Worm (Caenorhabditis elegans) whole organism, L1 larva: Measurements from ENCODE around the gene daf-12.
A peak's percentile ranks its signal among the peaks of the same experiment; 100 is the strongest.

Source experiments
- C16A3.4 ChIP-seq: fragments of 150-350 bp; optimal IDR thresholded peaks from 2 replicates; lab custom pipeline; 2014; ENCODE audit warnings: missing biosample characterization, missing genetic modification characterization
- C34B4.2 ChIP-seq: sonication (generic microtip); optimal IDR thresholded peaks from 2 replicates; lab custom pipeline; 2017; ENCODE audit warnings: mild to moderate bottlenecking, missing genetic modification characterization, missing compliant biosample characterization
- F16B12.6 ChIP-seq: fragments of 150-350 bp; optimal IDR thresholded peaks from 2 replicates; lab custom pipeline; 2014; ENCODE audit warnings: missing biosample characterization, missing genetic modification characterization
- alr-1 ChIP-seq: fragments of 200-800 bp; sonication (Bioruptor generic); optimal IDR thresholded peaks from 2 replicates; lab custom pipeline; 2018; ENCODE audit warnings: borderline replicate concordance, mild to moderate bottlenecking, missing genetic modification characterization, missing compliant biosample characterization
- ama-1 ChIP-seq: fragments of 150-350 bp; optimal IDR thresholded peaks from 2 replicates; lab custom pipeline; 2014
- blmp-1 ChIP-seq: fragments of 150-350 bp; optimal IDR thresholded peaks from 2 replicates; lab custom pipeline; 2014; ENCODE audit warnings: missing biosample characterization, missing genetic modification characterization
- ceh-8 ChIP-seq: fragments of 200-800 bp; sonication (Bioruptor generic); optimal IDR thresholded peaks from 2 replicates; lab custom pipeline; 2018; ENCODE audit warnings: mild to moderate bottlenecking, missing genetic modification characterization, moderate library complexity, missing compliant biosample characterization
- ceh-90 ChIP-seq: sonication (generic microtip); optimal IDR thresholded peaks from 2 replicates; lab custom pipeline; 2016; ENCODE audit warnings: missing genetic modification characterization, missing compliant biosample characterization
- dpl-1 ChIP-seq, 3 experiments: fragments of 150-350 bp in 2 of 3; sonication (generic microtip) in 1 of 3; optimal IDR thresholded peaks; 2 replicates each; lab custom pipeline; 2014 to 2017; ENCODE audit warnings: missing biosample characterization in 3 of 3, missing genetic modification characterization in 3 of 3, missing genetic modification reagents in 3 of 3
- efl-1 ChIP-seq, 4 experiments: fragments of 150-350 bp; optimal IDR thresholded peaks in 3 of 4; peaks in 1 of 4; 1 replicate in 1 of 4; 2 replicates in 3 of 4; lab custom pipeline; 2014; ENCODE audit warnings: missing biosample characterization in 2 of 4, missing genetic modification characterization in 2 of 4, missing genetic modification reagents in 2 of 4
- elt-2 ChIP-seq: sonication (generic microtip); optimal IDR thresholded peaks from 2 replicates; lab custom pipeline; 2016; ENCODE audit warnings: missing genetic modification characterization, mild to moderate bottlenecking, inconsistent platforms, missing compliant biosample characterization, missing genetic modification reagents
- fkh-4 ChIP-seq: sonication (generic microtip); optimal IDR thresholded peaks from 2 replicates; lab custom pipeline; 2016; ENCODE audit warnings: missing compliant biosample characterization, missing genetic modification characterization, borderline replicate concordance
- fkh-8 ChIP-seq: sonication (generic microtip); optimal IDR thresholded peaks from 2 replicates; lab custom pipeline; 2016; ENCODE audit warnings: mild to moderate bottlenecking, missing genetic modification characterization, missing compliant biosample characterization
- grh-1 ChIP-seq: fragments of 200-800 bp; sonication (Bioruptor generic); IDR thresholded peaks from 2 replicates; pipeline ENCODE4 v1.3.6; 2022; ENCODE audit warnings: missing genetic modification reagents, missing genetic modification characterization, missing compliant biosample characterization
- lin-14 ChIP-seq: fragments of 200-800 bp; sonication (Bioruptor generic); optimal IDR thresholded peaks from 2 replicates; lab custom pipeline; 2018; ENCODE audit warnings: mild to moderate bottlenecking, missing genetic modification characterization, moderate library complexity, missing compliant biosample characterization
- lin-35 ChIP-seq, 2 experiments: fragments of 150-350 bp; optimal IDR thresholded peaks; 2 replicates each; lab custom pipeline; 2014; ENCODE audit warnings: missing biosample characterization in 2 of 2, missing genetic modification characterization in 2 of 2, missing genetic modification reagents in 2 of 2
- lsy-2 ChIP-seq, 2 experiments: fragments of 150-350 bp; optimal IDR thresholded peaks; 2 replicates each; lab custom pipeline; 2014; ENCODE audit warnings: missing biosample characterization in 2 of 2, missing genetic modification characterization in 2 of 2
- mdl-1 ChIP-seq, 2 experiments: fragments of 150-350 bp; optimal IDR thresholded peaks; 2 replicates each; lab custom pipeline; 2014 to 2017; ENCODE audit warnings: missing biosample characterization in 2 of 2, missing genetic modification characterization in 2 of 2, inconsistent platforms in 1 of 2
- mep-1 ChIP-seq: fragments of 150-350 bp; optimal IDR thresholded peaks from 2 replicates; lab custom pipeline; 2014; ENCODE audit warnings: missing biosample characterization, missing genetic modification characterization
- nhr-12 ChIP-seq: sonication (generic microtip); optimal IDR thresholded peaks from 2 replicates; lab custom pipeline; 2017; ENCODE audit warnings: missing biosample characterization, missing genetic modification characterization
- nhr-20 ChIP-seq: sonication (generic microtip); optimal IDR thresholded peaks from 2 replicates; lab custom pipeline; 2016; ENCODE audit warnings: mild to moderate bottlenecking, missing genetic modification characterization, missing compliant biosample characterization
- nhr-71 ChIP-seq: sonication (generic microtip); optimal IDR thresholded peaks from 2 replicates; lab custom pipeline; 2016; ENCODE audit warnings: mild to moderate bottlenecking, missing genetic modification characterization, moderate library complexity, missing compliant biosample characterization
- nhr-85 ChIP-seq: sonication (generic microtip); peaks from one replicate; lab custom pipeline; 2016; ENCODE audit warnings: missing genetic modification characterization, inconsistent platforms, missing compliant biosample characterization
- nhr-90 ChIP-seq: sonication (generic microtip); optimal IDR thresholded peaks from 2 replicates; lab custom pipeline; 2016; ENCODE audit warnings: mild to moderate bottlenecking, missing genetic modification characterization, missing compliant biosample characterization; ENCODE audit not compliant: poor library complexity
- pag-3 ChIP-seq: sonication (generic microtip); optimal IDR thresholded peaks from 2 replicates; lab custom pipeline; 2017; ENCODE audit warnings: missing genetic modification characterization, mild to moderate bottlenecking, missing compliant biosample characterization, antibody characterized with exemption, borderline replicate concordance; ENCODE audit not compliant: insufficient read depth
- pax-3 ChIP-seq: fragments of 200-800 bp; sonication (Bioruptor generic); optimal IDR thresholded peaks from 2 replicates; lab custom pipeline; 2018; ENCODE audit warnings: mild to moderate bottlenecking, missing genetic modification characterization, moderate library complexity, missing compliant biosample characterization
- rnt-1 ChIP-seq: sonication (generic microtip); optimal IDR thresholded peaks from 2 replicates; lab custom pipeline; 2016; ENCODE audit warnings: mild to moderate bottlenecking, missing genetic modification characterization, moderate library complexity, missing compliant biosample characterization
- snu-23 ChIP-seq: sonication (generic microtip); optimal IDR thresholded peaks from 2 replicates; lab custom pipeline; 2016; ENCODE audit warnings: missing genetic modification characterization, missing compliant biosample characterization
- sup-37 ChIP-seq: fragments of 200-800 bp; sonication (Bioruptor generic); optimal IDR thresholded peaks from 2 replicates; lab custom pipeline; 2018; ENCODE audit warnings: mild to moderate bottlenecking, missing genetic modification characterization, missing compliant biosample characterization
- swsn-7 ChIP-seq: sonication (generic microtip); optimal IDR thresholded peaks from 2 replicates; lab custom pipeline; 2016; ENCODE audit warnings: missing genetic modification characterization, missing compliant biosample characterization
- tlp-1 ChIP-seq: fragments of 150-350 bp; optimal IDR thresholded peaks from 2 replicates; lab custom pipeline; 2014; ENCODE audit warnings: missing biosample characterization, missing genetic modification characterization
- unc-130 ChIP-seq: fragments of 150-350 bp; optimal IDR thresholded peaks from 2 replicates; lab custom pipeline; 2017; ENCODE audit warnings: missing biosample characterization, missing genetic modification characterization, inconsistent platforms
- vab-15 ChIP-seq: sonication (generic microtip); optimal IDR thresholded peaks from 2 replicates; lab custom pipeline; 2017; ENCODE audit warnings: missing genotype, mild to moderate bottlenecking, missing genetic modification characterization, missing compliant biosample characterization
- xbp-1 ChIP-seq: sonication (generic microtip); optimal IDR thresholded peaks from 2 replicates; lab custom pipeline; 2016; ENCODE audit warnings: missing genetic modification characterization, missing compliant biosample characterization
- zag-1 ChIP-seq: fragments of 150-350 bp; optimal IDR thresholded peaks from 2 replicates; lab custom pipeline; 2014; ENCODE audit warnings: missing biosample characterization, missing genetic modification characterization
- ztf-11 ChIP-seq, 2 experiments: sonication (generic microtip); optimal IDR thresholded peaks; 2 replicates each; lab custom pipeline; 2016 to 2017; ENCODE audit warnings: missing genetic modification characterization in 2 of 2, missing biosample characterization in 1 of 2, missing compliant biosample characterization in 1 of 2

daf-12 gene

ce11 chrX:10688311-10688710 is 52.6 kb downstream of the daf-12 start (continued):
- TF ChIP-seq snu-23 (GFP tag; lab: Kevin White, UChicago) (peak; percentile 50), ceh-8 (GFP tag; lab: Kevin White, UChicago) (no peak), rnt-1 (no peak), lsy-2 (tag; optimal IDR thresholded peaks at IDR 0.05; lab: Kevin White, UChicago) (peak; percentile 38), unc-130 (tag; lab: Kevin White, UChicago) (peak; percentile 70), blmp-1 (tag; lab: Kevin White, UChicago) (peak; percentile 89), swsn-7 (tag; lab: Kevin White, UChicago) (no peak), pag-3 (tag; lab: Kevin White, UChicago) (no peak)
- TF ChIP-seq, all 84 proteins: peak for 13

- TF ChIP-seq fkh-4 (no peak), snu-23 (GFP tag; lab: Kevin White, UChicago) (peak; percentile 22), mep-1 (peak; percentile 50), pax-3 (no peak), blmp-1 (tag; lab: Kevin White, UChicago) (peak; percentile 85), nhr-20 (tag; lab: Kevin White, UChicago) (peak; percentile 26), lin-35 (GFP tag; optimal IDR thresholded peaks at IDR 0.05; lab: Kevin White, UChicago) (peak in 1 of 2 experiments; percentile 44), lin-14 (GFP tag; lab: Kevin White, UChicago) (peak; percentile 67), swsn-7 (tag; lab: Kevin White, UChicago) (no peak), nhr-85 (tag; lab: Kevin White, UChicago) (peak; percentile 85)
Observed at ce11 chrX:10689729-10690128, 54.0 kb downstream of the daf-12 start.

ce11 chrX:10691232-10691631 is 55.5 kb downstream of the daf-12 start:
- TF ChIP-seq zag-1 (tag; lab: Kevin White, UChicago) (no peak), blmp-1 (tag; lab: Kevin White, UChicago) (peak; percentile 91), ceh-90 (tag; lab: Kevin White, UChicago) (no peak), nhr-85 (tag; lab: Kevin White, UChicago) (peak; percentile 72), nhr-71 (tag; lab: Kevin White, UChicago) (peak; percentile 17), lsy-2 (tag; optimal IDR thresholded peaks at IDR 0.05; lab: Kevin White, UChicago) (no peak), sup-37 (GFP tag; lab: Kevin White, UChicago) (no peak), lin-35 (GFP tag; optimal IDR thresholded peaks at IDR 0.05; lab: Kevin White, UChicago) (peak in 1 of 2 experiments; percentile 37), pax-3 (no peak), C16A3.4 (tag; lab: Kevin White, UChicago) (no peak), grh-1 (GFP tag; lab: Robert Waterston, UW) (no peak), ztf-11 (tag; optimal IDR thresholded peaks at IDR 0.05; lab: Kevin White, UChicago) (no peak), ama-1 (lab: Kevin White, UChicago) (no peak), pag-3 (tag; lab: Kevin White, UChicago) (no peak), nhr-90 (peak; percentile 35), F16B12.6 (tag; lab: Kevin White, UChicago) (no peak), nhr-20 (tag; lab: Kevin White, UChicago) (peak; percentile 13), mdl-1 (tag; optimal IDR thresholded peaks at IDR 0.05; lab: Kevin White, UChicago) (no peak), nhr-12 (tag; lab: Kevin White, UChicago) (no peak), C34B4.2 (no peak), snu-23 (GFP tag; lab: Kevin White, UChicago) (peak; percentile 20), efl-1 (optimal IDR thresholded peaks at IDR 0.05; lab: Kevin White, UChicago) (no peak), efl-1 (GFP tag; optimal IDR thresholded peaks at IDR 0.05 in 1 of 2; lab: Kevin White, UChicago) (no peak), elt-2 (tag; lab: Kevin White, UChicago) (no peak), tlp-1 (no peak), vab-15 (no peak), xbp-1 (peak; percentile 12), dpl-1 (GFP tag; optimal IDR thresholded peaks at IDR 0.05; lab: Kevin White, UChicago) (no peak), alr-1 (no peak), fkh-8 (tag; lab: Kevin White, UChicago) (no peak), lin-14 (GFP tag; lab: Kevin White, UChicago) (peak; percentile 76)
